Worm (Caenorhabditis elegans) whole organism, L4 larva: ENCODE measurements around the gene T10G3.3.

Source experiments
- D1046.2 ChIP-seq: fragments of 200-800 bp; sonication (Bioruptor generic); IDR thresholded peaks from 2 replicates; pipeline ENCODE4 v1.3.6; 2022; ENCODE audit warnings: missing genetic modification characterization, missing compliant biosample characterization
- F26F4.8 ChIP-seq: fragments of 200-800 bp; sonication (Bioruptor generic); conservative IDR thresholded peaks from 2 replicates; pipeline ENCODE4 v1.3.6; 2022; ENCODE audit warnings: missing genetic modification characterization, missing compliant biosample characterization
- ceh-32 ChIP-seq: sonication (generic microtip); optimal IDR thresholded peaks from 2 replicates; lab custom pipeline; 2016; ENCODE audit warnings: mild to moderate bottlenecking, missing genetic modification characterization, missing compliant biosample characterization; ENCODE audit not compliant: poor library complexity
- dmd-6 ChIP-seq: fragments of 200-800 bp; sonication (Bioruptor generic); IDR thresholded peaks from 2 replicates; pipeline ENCODE4 v1.3.6; 2022; ENCODE audit warnings: missing genetic modification reagents, missing genetic modification characterization, missing compliant biosample characterization
- lin-1 ChIP-seq: fragments of 200-800 bp; sonication (Bioruptor generic); IDR thresholded peaks from 2 replicates; pipeline ENCODE4 v1.3.6; 2022; ENCODE audit warnings: missing genetic modification reagents, missing genetic modification characterization, missing compliant biosample characterization
- madf-5 ChIP-seq, 2 experiments: fragments of 200-800 bp; sonication (Bioruptor generic); IDR thresholded peaks; 2 replicates each; pipeline ENCODE4 v1.3.6; 2022; ENCODE audit warnings: missing compliant biosample characterization in 2 of 2, missing genetic modification characterization in 2 of 2
- nhr-237 ChIP-seq: sonication (generic microtip); optimal IDR thresholded peaks from 2 replicates; lab custom pipeline; 2017; ENCODE audit warnings: missing biosample characterization, missing genetic modification characterization
- nhr-28 ChIP-seq: fragments of 150-350 bp; optimal IDR thresholded peaks from 2 replicates; lab custom pipeline; 2014; ENCODE audit warnings: missing biosample characterization, missing genetic modification characterization
- pqm-1 ChIP-seq: sonication (generic microtip); optimal IDR thresholded peaks from 2 replicates; lab custom pipeline; 2017; ENCODE audit warnings: missing biosample characterization, missing genetic modification characterization
- ztf-11 ChIP-seq: fragments of 150-350 bp; optimal IDR thresholded peaks from 2 replicates; lab custom pipeline; 2014; ENCODE audit warnings: missing biosample characterization, missing genetic modification characterization

- TF ChIP-seq D1046.2 (no peak), ztf-11 (tag; lab: Kevin White, UChicago) (no peak), nhr-28 (tag; lab: Kevin White, UChicago) (no peak), madf-5 (GFP tag; IDR thresholded peaks at IDR 0.05; lab: Robert Waterston, UW) (no peak), lin-1 (no peak), ceh-32 (tag; lab: Kevin White, UChicago) (no peak), pqm-1 (tag; lab: Kevin White, UChicago) (no peak), dmd-6 (GFP tag; lab: Robert Waterston, UW) (no peak), F26F4.8 (GFP tag; lab: Robert Waterston, UW) (no peak), nhr-237 (tag; lab: Kevin White, UChicago) (no peak)
Measured at ce11 chrV:13515115-13515514, 25.1 kb upstream of the T10G3.3 start, which contains the start of gene semi-1.
